Worm (Caenorhabditis elegans): Measurements from ENCODE around the gene F59F3.6.

ce11 chrX:10967698-10968097 lies 31.4 kb downstream of the F59F3.6 start, which contains the start of gene K09C8.9:
- TF ChIP-seq skn-1 (tag; optimal IDR thresholded peaks at IDR 0.05) (no peak), ZK546.5 (tag; optimal IDR thresholded peaks at IDR 0.05) (no peak), R02D3.7 (tag; optimal IDR thresholded peaks at IDR 0.05) (no peak), nhr-11 (tag; optimal IDR thresholded peaks at IDR 0.05) (no peak), elt-3 (tag; optimal IDR thresholded peaks at IDR 0.05) (no peak), elt-2 (tag; optimal IDR thresholded peaks at IDR 0.05) (no peak), zag-1 (tag; optimal IDR thresholded peaks at IDR 0.05) (no peak), ceh-28 (tag; optimal IDR thresholded peaks at IDR 0.05) (no peak), snpc-4 (tag; optimal IDR thresholded peaks at IDR 0.05) (no peak), pqm-1 (tag; optimal IDR thresholded peaks at IDR 0.05) (no peak), unc-39 (tag; optimal IDR thresholded peaks at IDR 0.05) (no peak), ama-1 (optimal IDR thresholded peaks at IDR 0.05) (no peak), lin-39 (tag; optimal IDR thresholded peaks at IDR 0.05) (no peak), mdl-1 (tag; optimal IDR thresholded peaks at IDR 0.05) (no peak)

Data from whole organism, L3 larva.